Worm (Caenorhabditis elegans) whole organism, L3 larva: ENCODE measurements around the gene hmgs-1.

Experiments
- R02D3.7 ChIP-seq: fragments of 150-350 bp; optimal IDR thresholded peaks from 2 replicates; lab custom pipeline; 2014; ENCODE audit warnings: missing biosample characterization, missing genetic modification characterization
- aly-2 ChIP-seq: fragments of 150-350 bp; optimal IDR thresholded peaks from 2 replicates; lab custom pipeline; 2014; ENCODE audit warnings: missing biosample characterization, missing genetic modification characterization
- ama-1 ChIP-seq: fragments of 150-350 bp; optimal IDR thresholded peaks from 2 replicates; lab custom pipeline; 2018
- ceh-16 ChIP-seq: sonication (generic microtip); optimal IDR thresholded peaks from 2 replicates; lab custom pipeline; 2017; ENCODE audit warnings: missing biosample characterization, missing genetic modification characterization
- daf-12 ChIP-seq: fragments of 150-350 bp; optimal IDR thresholded peaks from 2 replicates; lab custom pipeline; 2014; ENCODE audit warnings: missing biosample characterization, missing genetic modification reagents, missing genetic modification characterization
- egl-27 ChIP-seq: sonication (generic microtip); optimal IDR thresholded peaks from 4 replicates; lab custom pipeline; 2017; ENCODE audit warnings: missing biosample characterization, missing genetic modification reagents, missing genetic modification characterization
- egl-5 ChIP-seq: fragments of 150-350 bp; optimal IDR thresholded peaks from 2 replicates; lab custom pipeline; 2017; ENCODE audit warnings: missing biosample characterization, missing genetic modification reagents, missing genetic modification characterization, inconsistent platforms
- elt-1 ChIP-seq: fragments of 150-350 bp; optimal IDR thresholded peaks from 2 replicates; lab custom pipeline; 2014; ENCODE audit warnings: missing biosample characterization, missing genetic modification characterization
- elt-2 ChIP-seq: sonication (generic microtip); optimal IDR thresholded peaks from 2 replicates; lab custom pipeline; 2016; ENCODE audit warnings: missing genetic modification reagents, mild to moderate bottlenecking, missing genetic modification characterization, missing compliant biosample characterization
- elt-3 ChIP-seq, 3 experiments: fragments of 150-350 bp in 1 of 3; sonication (generic microtip) in 2 of 3; optimal IDR thresholded peaks; 2 replicates in 2 of 3; 4 replicates in 1 of 3; lab custom pipeline; 2014 to 2017; ENCODE audit warnings: missing biosample characterization in 3 of 3, missing genetic modification characterization in 3 of 3
- eor-1 ChIP-seq, 2 experiments: fragments of 150-350 bp; optimal IDR thresholded peaks; 2 replicates each; lab custom pipeline; 2014 to 2018; ENCODE audit warnings: missing biosample characterization in 2 of 2, missing genetic modification characterization in 2 of 2
- fkh-2 ChIP-seq: fragments of 150-350 bp; optimal IDR thresholded peaks from 2 replicates; lab custom pipeline; 2014; ENCODE audit warnings: missing biosample characterization, missing genetic modification reagents, missing genetic modification characterization
- fos-1 ChIP-seq: fragments of 150-350 bp; optimal IDR thresholded peaks from 2 replicates; lab custom pipeline; 2014; ENCODE audit warnings: missing biosample characterization, missing genetic modification characterization
- hmg-11 ChIP-seq: sonication (generic microtip); optimal IDR thresholded peaks from 2 replicates; lab custom pipeline; 2016; ENCODE audit warnings: missing genetic modification characterization, missing compliant biosample characterization
- jun-1 ChIP-seq: fragments of 150-350 bp; optimal IDR thresholded peaks from 2 replicates; lab custom pipeline; 2014; ENCODE audit warnings: missing biosample characterization, missing genetic modification reagents, missing genetic modification characterization
- lin-39 ChIP-seq: fragments of 150-350 bp; optimal IDR thresholded peaks from 2 replicates; lab custom pipeline; 2018; ENCODE audit warnings: missing biosample characterization, missing genetic modification reagents, missing genetic modification characterization
- lsy-12 ChIP-seq: sonication (generic microtip); optimal IDR thresholded peaks from 2 replicates; lab custom pipeline; 2016; ENCODE audit warnings: mild to moderate bottlenecking, missing genetic modification characterization, missing compliant biosample characterization
- mdl-1 ChIP-seq: fragments of 150-350 bp; optimal IDR thresholded peaks from 2 replicates; lab custom pipeline; 2014; ENCODE audit warnings: missing biosample characterization, missing genetic modification characterization
- mml-1 ChIP-seq: fragments of 150-350 bp; sonication (generic microtip); optimal IDR thresholded peaks from 3 replicates; lab custom pipeline; 2014; ENCODE audit warnings: missing biosample characterization, missing genetic modification characterization
- nfya-1 ChIP-seq: sonication (generic microtip); optimal IDR thresholded peaks from 2 replicates; lab custom pipeline; 2017; ENCODE audit warnings: missing genetic modification characterization, mild to moderate bottlenecking, missing compliant biosample characterization, antibody characterized with exemption, moderate library complexity; ENCODE audit not compliant: insufficient read depth
- nhr-11 ChIP-seq: fragments of 150-350 bp; optimal IDR thresholded peaks from 2 replicates; lab custom pipeline; 2014; ENCODE audit warnings: missing biosample characterization, missing genetic modification characterization
- nhr-12 ChIP-seq: fragments of 150-350 bp; optimal IDR thresholded peaks from 2 replicates; lab custom pipeline; 2014; ENCODE audit warnings: missing biosample characterization, missing genetic modification characterization
- nhr-23 ChIP-seq: fragments of 150-350 bp; optimal IDR thresholded peaks from 2 replicates; lab custom pipeline; 2014; ENCODE audit warnings: missing biosample characterization, missing genetic modification reagents, missing genetic modification characterization
- nhr-25 ChIP-seq: sonication (generic microtip); optimal IDR thresholded peaks from 2 replicates; lab custom pipeline; 2017; ENCODE audit warnings: missing biosample characterization, missing genetic modification characterization
- nhr-28 ChIP-seq: fragments of 150-350 bp; optimal IDR thresholded peaks from 2 replicates; lab custom pipeline; 2014; ENCODE audit warnings: missing biosample characterization, missing genetic modification characterization
- nhr-43 ChIP-seq: sonication (generic microtip); optimal IDR thresholded peaks from 2 replicates; lab custom pipeline; 2016; ENCODE audit warnings: mild to moderate bottlenecking, missing genetic modification characterization, missing compliant biosample characterization; ENCODE audit not compliant: poor library complexity, severe bottlenecking
- nhr-67 ChIP-seq: fragments of 150-350 bp; optimal IDR thresholded peaks from 2 replicates; lab custom pipeline; 2014; ENCODE audit warnings: missing biosample characterization, missing genetic modification characterization
- nhr-77 ChIP-seq: fragments of 150-350 bp; optimal IDR thresholded peaks from 2 replicates; lab custom pipeline; 2014; ENCODE audit warnings: missing biosample characterization, missing genetic modification characterization
- pqm-1 ChIP-seq: fragments of 150-350 bp; optimal IDR thresholded peaks from 2 replicates; lab custom pipeline; 2017; ENCODE audit warnings: missing biosample characterization, missing genetic modification characterization, inconsistent platforms
- sea-2 ChIP-seq: fragments of 150-350 bp; sonication (generic microtip); optimal IDR thresholded peaks from 4 replicates; lab custom pipeline; 2014; ENCODE audit warnings: missing biosample characterization, missing genetic modification reagents, missing genetic modification characterization
- skn-1 ChIP-seq: fragments of 150-350 bp; optimal IDR thresholded peaks from 2 replicates; lab custom pipeline; 2014; ENCODE audit warnings: missing biosample characterization, missing genetic modification characterization
- snpc-4 ChIP-seq: fragments of 150-350 bp; optimal IDR thresholded peaks from 2 replicates; lab custom pipeline; 2014; ENCODE audit warnings: missing biosample characterization, missing genetic modification characterization
- tbx-2 ChIP-seq: sonication (generic microtip); optimal IDR thresholded peaks from 2 replicates; lab custom pipeline; 2016; ENCODE audit warnings: mild to moderate bottlenecking, missing genetic modification characterization, missing compliant biosample characterization
- unc-39 ChIP-seq: sonication (generic microtip); optimal IDR thresholded peaks from 4 replicates; lab custom pipeline; 2017; ENCODE audit warnings: missing biosample characterization, missing genetic modification characterization
- unc-62 ChIP-seq: fragments of 150-350 bp; sonication (generic microtip); optimal IDR thresholded peaks from 4 replicates; lab custom pipeline; 2014; ENCODE audit warnings: missing biosample characterization, missing genetic modification reagents, missing genetic modification characterization
- zag-1 ChIP-seq: fragments of 150-350 bp; optimal IDR thresholded peaks from 2 replicates; lab custom pipeline; 2014; ENCODE audit warnings: missing biosample characterization, missing genetic modification characterization

Gene hmgs-1

DNA sequence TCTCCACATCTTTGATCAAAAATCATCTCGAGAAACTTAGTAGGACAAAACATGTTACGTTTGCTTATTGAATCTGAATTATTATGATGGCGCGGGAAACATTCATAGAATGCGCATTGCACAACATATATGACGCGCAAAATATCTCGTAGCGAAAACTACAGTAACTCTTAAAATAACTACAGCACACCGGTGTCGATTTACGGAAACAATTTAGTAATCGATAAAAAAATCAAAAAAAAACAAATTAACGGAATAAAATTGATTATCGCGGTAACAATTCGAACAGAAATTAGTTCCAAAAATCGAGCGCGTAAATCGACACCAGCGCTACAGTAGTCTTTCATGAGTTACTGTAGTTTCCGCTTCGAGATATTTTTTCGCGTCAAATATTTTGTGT lies 37.7 kb upstream of the hmgs-1 start:
- TF ChIP-seq tbx-2 (tag; lab: Kevin White, UChicago) (no peak), nhr-28 (tag; lab: Kevin White, UChicago) (no peak), nhr-77 (no peak), R02D3.7 (tag; lab: Kevin White, UChicago) (no peak), ama-1 (no peak), egl-27 (tag; lab: Kevin White, UChicago) (no peak), zag-1 (tag; lab: Kevin White, UChicago) (no peak), nhr-67 (tag; lab: Kevin White, UChicago) (no peak), fkh-2 (no peak), mdl-1 (no peak), nhr-11 (tag; lab: Kevin White, UChicago) (no peak), eor-1 (tag; optimal IDR thresholded peaks at IDR 0.05; lab: Kevin White, UChicago) (no peak), mml-1 (tag; lab: Kevin White, UChicago) (no peak), lin-39 (no peak), elt-1 (tag; lab: Kevin White, UChicago) (no peak)
- TF ChIP-seq, all 47 proteins: peak for 0

DNA sequence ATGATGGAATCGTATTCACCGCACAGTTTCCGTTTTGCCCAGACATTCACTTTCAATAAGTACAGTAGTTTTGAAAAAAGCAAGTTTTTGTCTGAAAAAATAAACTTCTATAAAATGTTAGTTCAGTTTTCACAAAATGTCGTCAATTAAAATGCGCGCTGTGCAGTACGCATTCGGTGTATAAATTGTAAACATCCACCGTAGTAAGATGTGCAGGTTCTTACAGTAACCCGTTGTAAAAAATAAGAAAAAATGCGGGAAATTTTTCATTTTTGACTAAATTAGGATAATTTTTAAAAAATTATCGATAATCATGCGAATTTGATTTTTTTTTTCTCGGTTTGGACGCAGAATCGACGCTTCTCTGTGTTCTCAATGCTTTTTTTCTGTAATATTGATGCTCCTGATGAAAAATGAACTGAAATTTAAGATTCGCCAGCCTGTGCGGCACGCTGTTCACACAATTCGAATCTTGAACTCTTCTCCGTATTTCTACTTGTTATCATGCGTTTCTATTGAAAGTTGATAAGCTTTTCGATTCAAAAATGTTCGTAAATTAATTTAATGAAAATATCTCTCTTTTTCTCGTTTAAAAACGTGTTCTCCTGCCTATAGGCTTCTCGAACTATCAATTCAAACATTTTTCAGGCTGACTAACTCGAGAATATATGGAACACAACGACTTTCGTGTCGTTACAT lies 33.0 kb upstream of the hmgs-1 start, which contains the start of gene rga-3:
rga-3 (plus strand) TSS at position 649 of the 699 bp plus-strand sequence.
- TF ChIP-seq nhr-28 (tag; lab: Kevin White, UChicago) = no peak
- no peak for TF ChIP-seq unc-62 (GFP tag; lab: Kevin White, UChicago)
- TF ChIP-seq egl-5 = no peak
- no peak for TF ChIP-seq sea-2 (GFP tag; lab: Kevin White, UChicago)
- no peak for TF ChIP-seq nhr-11 (tag; lab: Kevin White, UChicago)

DNA sequence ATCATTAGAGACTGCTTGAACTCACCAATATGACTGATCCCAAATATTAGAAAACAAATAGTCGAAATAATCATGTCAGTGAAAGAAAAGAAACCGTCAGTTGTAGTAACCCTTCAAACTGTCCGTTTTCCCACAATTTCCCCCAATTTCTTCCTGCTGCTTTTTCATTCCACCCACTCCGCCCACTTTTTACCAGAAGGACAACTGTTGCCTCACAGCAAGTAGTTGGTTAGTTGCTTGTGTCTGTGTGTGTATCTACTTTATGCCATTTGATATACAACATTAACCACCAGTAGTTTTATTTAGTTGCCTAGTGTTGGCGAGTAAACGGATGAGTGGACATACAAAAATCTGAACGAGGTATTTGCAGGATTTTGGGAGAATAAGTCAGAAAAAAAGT lies 32.1 kb upstream of the hmgs-1 start, which contains the start of gene K09H11.9:
K09H11.9 (minus strand) TSS at position 101 of the 400 bp plus-strand sequence.
- TF ChIP-seq nhr-77 = no peak
- no peak for TF ChIP-seq pqm-1 (tag; lab: Kevin White, UChicago)
- TF ChIP-seq skn-1 = no peak
- TF ChIP-seq daf-12 = no peak
- no peak for TF ChIP-seq lsy-12 (tag; lab: Kevin White, UChicago)
- no peak for TF ChIP-seq hmg-11
- TF ChIP-seq fos-1 (tag; lab: Kevin White, UChicago) = no peak
- no peak for TF ChIP-seq elt-2
- no peak for TF ChIP-seq nhr-43 (tag; lab: Kevin White, UChicago)
- TF ChIP-seq nhr-67 (tag; lab: Kevin White, UChicago) = no peak
- TF ChIP-seq unc-62 (GFP tag; lab: Kevin White, UChicago) = no peak
- no peak for TF ChIP-seq nfya-1 (tag; lab: Kevin White, UChicago)
- TF ChIP-seq mdl-1 = no peak
- no peak for TF ChIP-seq elt-1 (tag; lab: Kevin White, UChicago)
- TF ChIP-seq nhr-12 (tag; lab: Kevin White, UChicago) = no peak
- no peak for TF ChIP-seq nhr-23 (tag; lab: Kevin White, UChicago)
- no peak for TF ChIP-seq ama-1
- TF ChIP-seq egl-5 = no peak
- TF ChIP-seq egl-27 (tag; lab: Kevin White, UChicago) = no peak
- no peak for TF ChIP-seq nhr-25 (tag; lab: Kevin White, UChicago)

DNA sequence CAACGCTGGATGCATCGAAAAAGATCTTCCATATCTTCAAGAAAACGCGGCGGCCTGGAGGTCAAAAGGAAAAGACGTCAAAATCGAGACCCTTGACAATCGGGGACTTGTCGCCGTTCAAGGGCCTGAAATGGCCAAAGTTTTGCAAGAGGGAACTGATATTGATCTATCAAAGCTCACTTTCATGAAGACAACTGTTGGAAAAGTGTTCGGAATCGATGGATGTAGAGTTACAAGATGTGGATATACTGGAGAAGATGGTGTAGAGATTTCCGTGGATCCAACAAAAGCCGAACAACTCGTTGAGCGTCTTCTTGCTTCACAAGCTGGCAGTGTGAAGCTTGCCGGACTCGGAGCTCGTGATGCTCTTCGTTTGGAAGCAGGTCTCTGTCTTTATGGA lies 29.1 kb upstream of the hmgs-1 start:
- TF ChIP-seq skn-1 (no peak), mdl-1 (no peak), snpc-4 (tag; lab: Kevin White, UChicago) (no peak), elt-3 (tag; optimal IDR thresholded peaks at IDR 0.05; lab: Kevin White, UChicago) (no peak), unc-62 (GFP tag; lab: Kevin White, UChicago) (no peak), nhr-28 (tag; lab: Kevin White, UChicago) (no peak), sea-2 (GFP tag; lab: Kevin White, UChicago) (no peak), aly-2 (no peak), nhr-11 (tag; lab: Kevin White, UChicago) (no peak), unc-39 (no peak)

DNA sequence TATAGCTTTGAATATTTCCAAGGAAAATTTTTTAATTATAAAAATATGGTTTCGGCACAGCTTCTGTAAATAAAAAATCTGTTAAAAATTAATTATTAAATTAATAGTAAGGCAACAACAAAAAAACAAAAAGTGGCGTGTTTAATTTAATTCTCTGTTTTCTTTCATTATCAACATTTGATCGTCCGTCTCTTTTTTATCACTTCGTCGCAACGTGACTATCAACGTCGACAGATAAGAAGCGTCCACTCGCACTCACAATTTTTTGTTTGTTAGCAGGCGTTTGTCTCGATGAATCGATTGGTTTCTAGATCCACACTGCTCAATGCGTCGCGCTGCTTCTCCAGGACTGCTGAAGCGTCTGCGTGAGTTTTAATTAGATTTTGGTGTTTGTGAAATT lies 28.3 kb upstream of the hmgs-1 start, which contains the start of gene gcst-1:
gcst-1 (plus strand) TSS at position 277 of the 400 bp plus-strand sequence.
- TF ChIP-seq ama-1 (peak; percentile 1), lin-39 (no peak), pqm-1 (tag; lab: Kevin White, UChicago) (peak; percentile 75), elt-2 (peak; percentile 91), jun-1 (tag; lab: Kevin White, UChicago) (peak; percentile 15), ceh-16 (tag; lab: Kevin White, UChicago) (no peak)
